ENCODE assay signal across 3 worm cellular contexts in the genomic region with DNA sequence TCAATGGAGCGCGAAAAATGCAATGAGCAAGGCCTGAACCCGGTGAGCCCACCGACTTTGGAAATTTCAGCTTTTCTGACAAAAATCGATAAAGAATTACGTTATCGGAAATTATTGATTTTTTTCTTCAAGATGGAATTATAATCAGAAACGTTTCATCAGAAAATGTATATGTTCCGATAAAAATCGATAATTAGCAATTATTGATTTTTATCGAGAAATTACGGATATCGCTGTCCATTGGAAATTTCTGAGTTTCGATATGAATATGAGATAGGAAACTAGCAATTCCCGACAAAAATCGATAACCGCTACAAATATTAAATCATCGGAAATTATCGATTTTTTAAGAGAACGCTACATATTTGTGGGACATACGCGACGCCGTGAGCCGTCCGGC.
A peak's percentile ranks its signal among the peaks of the same experiment; 100 is the strongest.
TF ChIP-seq lines count a peak whose summit lies in the region.

No protein-coding gene starts in this region.

TF ChIP-seq in whole organism, L3 larva, 47 proteins besides CTCF, POLR2A, EP300 and RAD21:
- TF ChIP-seq ceh-28 (tag; optimal IDR thresholded peaks at IDR 0.05; lab: Kevin White, UChicago) (peak; percentile 93), nhr-11 (tag; optimal IDR thresholded peaks at IDR 0.05; lab: Kevin White, UChicago) (no peak)

TF ChIP-seq in whole organism, L4 larva, 104 proteins besides CTCF, POLR2A, EP300 and RAD21:
- TF ChIP-seq hlh-11 (tag; optimal IDR thresholded peaks at IDR 0.05; lab: Kevin White, UChicago) (no peak), zfp-3 (GFP tag; conservative IDR thresholded peaks at IDR 0.05; lab: Robert Waterston, UW) (no peak), dmd-6 (GFP tag; IDR thresholded peaks at IDR 0.05; lab: Robert Waterston, UW) (no peak), ceh-28 (tag; optimal IDR thresholded peaks at IDR 0.05; lab: Kevin White, UChicago) (peak; percentile 95)

TF ChIP-seq in whole organism, midembryonic, 9 proteins besides CTCF, POLR2A, EP300 and RAD21:
- TF ChIP-seq T22C8.4 (GFP tag; IDR thresholded peaks at IDR 0.05; lab: Robert Waterston, UW) (peak; percentile 81), med-1 (GFP tag; optimal IDR thresholded peaks at IDR 0.05; lab: Kevin White, UChicago; ENCODE audit: insufficient read depth) (no peak)

Comparison
In these comparisons a context has a peak if more than half of its experiments do, and no peak if none do; other contexts are left out.
1. Of the 28 proteins assayed by ChIP-seq in both whole organism, L4 larva and whole organism, L3 larva: peak only in whole organism, L4 larva: none; only in whole organism, L3 larva: none; in both: ceh-28; in neither: 27.